Fruit fly (Drosophila melanogaster) Kc167 (cell line): ENCODE measurements around the gene sordd2.

Experiments used
- h ChIP-seq: fragments of >200 bp; optimal IDR thresholded peaks from 3 replicates; lab custom pipeline; 2018; ENCODE audit warnings: missing external identifiers
- ttk ChIP-seq: sonication (Bioruptor generic); optimal IDR thresholded peaks from 2 replicates; lab custom pipeline; 2017; ENCODE audit warnings: missing external identifiers

- no peak for TF ChIP-seq ttk (lab: Kevin White, UChicago)
- no peak for TF ChIP-seq h (lab: Kevin White, UChicago)
These were observed 4.1 kb upstream of the sordd2 start for dm6 chrX:15802880-15803650.
